Worm (Caenorhabditis elegans) whole organism, midembryonic: Measurements from ENCODE around the gene unc-39.

ENCODE experiments used
- T22C8.4 ChIP-seq: fragments of 200-800 bp; sonication (Bioruptor generic); IDR thresholded peaks from 2 replicates; pipeline ENCODE4 v1.3.6; 2022; ENCODE audit warnings: missing genetic modification characterization, missing compliant biosample characterization
- cog-1 ChIP-seq: sonication (generic microtip); optimal IDR thresholded peaks from 2 replicates; lab custom pipeline; 2016; ENCODE audit warnings: missing genetic modification characterization, missing compliant biosample characterization
- ref-1 ChIP-seq: fragments of 200-800 bp; sonication (Bioruptor generic); conservative IDR thresholded peaks from 2 replicates; pipeline ENCODE4 v1.3.6; 2022; ENCODE audit warnings: missing genetic modification reagents, missing genetic modification characterization, missing compliant biosample characterization
- ztf-23 ChIP-seq: fragments of 200-800 bp; sonication (Bioruptor generic); IDR thresholded peaks from 2 replicates; pipeline ENCODE4 v1.3.6; 2022; ENCODE audit warnings: missing genetic modification reagents, missing genetic modification characterization, missing compliant biosample characterization
- ztf-29 ChIP-seq: fragments of 200-800 bp; sonication (Bioruptor generic); IDR thresholded peaks from 2 replicates; pipeline ENCODE4 v1.3.6; 2022; ENCODE audit warnings: missing genetic modification reagents, missing genetic modification characterization, missing compliant biosample characterization

ce11 chrV:14378986-14379385 lies 6.1 kb downstream of the unc-39 start, which contains the start of gene npr-43:
- no peak for TF ChIP-seq T22C8.4 (GFP tag; lab: Robert Waterston, UW)
- no peak for TF ChIP-seq ref-1 (GFP tag; lab: Robert Waterston, UW)
- no peak for TF ChIP-seq ztf-23 (GFP tag; lab: Robert Waterston, UW)
- no peak for TF ChIP-seq ztf-29 (GFP tag; lab: Robert Waterston, UW)
- TF ChIP-seq cog-1 (tag; lab: Kevin White, UChicago): no peak
